Worm (Caenorhabditis elegans) whole organism, late embryonic: ENCODE results near the gene Y34B4A.2.

Experiments
- C08G9.2 ChIP-seq: sonication (generic microtip); optimal IDR thresholded peaks from 2 replicates; lab custom pipeline; 2016; ENCODE audit warnings: mild to moderate bottlenecking, missing genetic modification characterization, moderate library complexity, missing compliant biosample characterization
- C38D4.7 ChIP-seq: fragments of 200-800 bp; sonication (Bioruptor generic); optimal IDR thresholded peaks from 2 replicates; lab custom pipeline; 2018; ENCODE audit warnings: mild to moderate bottlenecking, missing genetic modification characterization, moderate library complexity, missing compliant biosample characterization
- F13H6.1 ChIP-seq: sonication (generic microtip); optimal IDR thresholded peaks from 2 replicates; lab custom pipeline; 2016; ENCODE audit warnings: missing genetic modification characterization, missing compliant biosample characterization
- K02D7.2 ChIP-seq: sonication (generic microtip); optimal IDR thresholded peaks from 2 replicates; lab custom pipeline; 2017; ENCODE audit warnings: mild to moderate bottlenecking, missing genetic modification characterization, missing compliant biosample characterization
- K09A11.1 ChIP-seq: sonication (generic microtip); optimal IDR thresholded peaks from 2 replicates; lab custom pipeline; 2017; ENCODE audit warnings: antibody characterized with exemption, mild to moderate bottlenecking, missing genetic modification characterization, missing compliant biosample characterization; ENCODE audit not compliant: insufficient read depth
- ceh-18 ChIP-seq: sonication (generic microtip); optimal IDR thresholded peaks from 2 replicates; lab custom pipeline; 2016; ENCODE audit warnings: missing genetic modification characterization, missing compliant biosample characterization
- ceh-19 ChIP-seq: fragments of 200-800 bp; sonication (Bioruptor generic); optimal IDR thresholded peaks from 2 replicates; lab custom pipeline; 2018; ENCODE audit warnings: mild to moderate bottlenecking, missing genetic modification characterization, missing compliant biosample characterization
- ceh-22 ChIP-seq: sonication (generic microtip); optimal IDR thresholded peaks from 2 replicates; lab custom pipeline; 2017; ENCODE audit warnings: missing biosample characterization, missing genetic modification characterization
- ceh-31 ChIP-seq: sonication (generic microtip); optimal IDR thresholded peaks from 2 replicates; lab custom pipeline; 2016; ENCODE audit warnings: missing genetic modification characterization, missing compliant biosample characterization
- ceh-34 ChIP-seq: sonication (generic microtip); optimal IDR thresholded peaks from 2 replicates; lab custom pipeline; 2016; ENCODE audit warnings: mild to moderate bottlenecking, missing genetic modification characterization, missing compliant biosample characterization
- ceh-48 ChIP-seq: sonication (generic microtip); optimal IDR thresholded peaks from 2 replicates; lab custom pipeline; 2016; ENCODE audit warnings: missing genetic modification characterization, inconsistent platforms, missing compliant biosample characterization
- ceh-6 ChIP-seq: fragments of 200-800 bp; sonication (Bioruptor generic); optimal IDR thresholded peaks from 2 replicates; lab custom pipeline; 2018; ENCODE audit warnings: mild to moderate bottlenecking, missing genetic modification characterization, missing compliant biosample characterization
- ceh-9 ChIP-seq: sonication (generic microtip); optimal IDR thresholded peaks from 2 replicates; lab custom pipeline; 2016; ENCODE audit warnings: mild to moderate bottlenecking, missing genetic modification characterization, inconsistent platforms, missing compliant biosample characterization
- dve-1 ChIP-seq: sonication (generic microtip); optimal IDR thresholded peaks from 2 replicates; lab custom pipeline; 2017; ENCODE audit warnings: antibody characterized with exemption, mild to moderate bottlenecking, missing genetic modification characterization, missing compliant biosample characterization
- elt-2 ChIP-seq: sonication (generic microtip); optimal IDR thresholded peaks from 2 replicates; lab custom pipeline; 2016; ENCODE audit warnings: missing genetic modification reagents, missing genetic modification characterization, missing compliant biosample characterization
- elt-4 ChIP-seq: sonication (generic microtip); optimal IDR thresholded peaks from 2 replicates; lab custom pipeline; 2016; ENCODE audit warnings: missing genetic modification characterization, missing compliant biosample characterization
- eyg-1 ChIP-seq: sonication (generic microtip); optimal IDR thresholded peaks from 2 replicates; lab custom pipeline; 2016; ENCODE audit warnings: missing genotype, missing genetic modification characterization, missing compliant biosample characterization
- lim-6 ChIP-seq: sonication (generic microtip); optimal IDR thresholded peaks from 2 replicates; lab custom pipeline; 2016; ENCODE audit warnings: missing genetic modification characterization, missing compliant biosample characterization
- madf-2 ChIP-seq: sonication (generic microtip); optimal IDR thresholded peaks from 2 replicates; lab custom pipeline; 2017; ENCODE audit warnings: missing genetic modification characterization, missing compliant biosample characterization
- mec-3 ChIP-seq: sonication (generic microtip); optimal IDR thresholded peaks from 2 replicates; lab custom pipeline; 2016; ENCODE audit warnings: borderline replicate concordance, missing genetic modification characterization, missing compliant biosample characterization
- nhr-11 ChIP-seq: fragments of 150-350 bp; optimal IDR thresholded peaks from 2 replicates; lab custom pipeline; 2014; ENCODE audit warnings: missing biosample characterization, missing genetic modification characterization
- nhr-232 ChIP-seq: sonication (generic microtip); optimal IDR thresholded peaks from 2 replicates; lab custom pipeline; 2016; ENCODE audit warnings: missing genetic modification characterization, missing compliant biosample characterization
- npax-4 ChIP-seq: sonication (generic microtip); optimal IDR thresholded peaks from 2 replicates; lab custom pipeline; 2016; ENCODE audit warnings: missing genetic modification characterization, missing compliant biosample characterization
- odd-2 ChIP-seq: sonication (generic microtip); optimal IDR thresholded peaks from 2 replicates; lab custom pipeline; 2017; ENCODE audit warnings: antibody characterized with exemption, mild to moderate bottlenecking, missing genetic modification characterization, missing compliant biosample characterization
- pag-3 ChIP-seq: sonication (generic microtip); optimal IDR thresholded peaks from 2 replicates; lab custom pipeline; 2016; ENCODE audit warnings: missing compliant biosample characterization, missing genetic modification characterization, borderline replicate concordance
- pat-9 ChIP-seq: fragments of 200-800 bp; sonication (Bioruptor generic); optimal IDR thresholded peaks from 2 replicates; lab custom pipeline; 2018; ENCODE audit warnings: mild to moderate bottlenecking, missing genetic modification characterization, moderate library complexity, missing compliant biosample characterization
- pax-1 ChIP-seq: fragments of 150-350 bp; optimal IDR thresholded peaks from 2 replicates; lab custom pipeline; 2014; ENCODE audit warnings: missing biosample characterization, missing genetic modification characterization
- pha-2 ChIP-seq: sonication (generic microtip); optimal IDR thresholded peaks from 2 replicates; lab custom pipeline; 2017; ENCODE audit warnings: mild to moderate bottlenecking, missing genetic modification characterization, missing compliant biosample characterization
- pqm-1 ChIP-seq: sonication (generic microtip); optimal IDR thresholded peaks from 2 replicates; lab custom pipeline; 2016; ENCODE audit warnings: missing genetic modification characterization, missing compliant biosample characterization
- ref-2 ChIP-seq: sonication (generic microtip); optimal IDR thresholded peaks from 2 replicates; lab custom pipeline; 2016; ENCODE audit warnings: missing genetic modification characterization, missing compliant biosample characterization
- sox-4 ChIP-seq: sonication (generic microtip); optimal IDR thresholded peaks from 2 replicates; lab custom pipeline; 2017; ENCODE audit warnings: mild to moderate bottlenecking, missing genetic modification characterization, inconsistent platforms, missing compliant biosample characterization
- ttx-3 ChIP-seq: sonication (generic microtip); optimal IDR thresholded peaks from 2 replicates; lab custom pipeline; 2016; ENCODE audit warnings: missing genetic modification reagents, missing genetic modification characterization, missing compliant biosample characterization
- unc-42 ChIP-seq: sonication (generic microtip); optimal IDR thresholded peaks from 2 replicates; lab custom pipeline; 2016; ENCODE audit warnings: missing genotype, missing genetic modification characterization, missing compliant biosample characterization
- unc-55 ChIP-seq: sonication (generic microtip); optimal IDR thresholded peaks from 2 replicates; lab custom pipeline; 2017; ENCODE audit warnings: missing biosample characterization, missing genetic modification reagents, missing genetic modification characterization
- unc-86 ChIP-seq: sonication (generic microtip); optimal IDR thresholded peaks from 2 replicates; lab custom pipeline; 2016; ENCODE audit warnings: missing genetic modification characterization, missing compliant biosample characterization

Y34B4A.2 gene

DNA sequence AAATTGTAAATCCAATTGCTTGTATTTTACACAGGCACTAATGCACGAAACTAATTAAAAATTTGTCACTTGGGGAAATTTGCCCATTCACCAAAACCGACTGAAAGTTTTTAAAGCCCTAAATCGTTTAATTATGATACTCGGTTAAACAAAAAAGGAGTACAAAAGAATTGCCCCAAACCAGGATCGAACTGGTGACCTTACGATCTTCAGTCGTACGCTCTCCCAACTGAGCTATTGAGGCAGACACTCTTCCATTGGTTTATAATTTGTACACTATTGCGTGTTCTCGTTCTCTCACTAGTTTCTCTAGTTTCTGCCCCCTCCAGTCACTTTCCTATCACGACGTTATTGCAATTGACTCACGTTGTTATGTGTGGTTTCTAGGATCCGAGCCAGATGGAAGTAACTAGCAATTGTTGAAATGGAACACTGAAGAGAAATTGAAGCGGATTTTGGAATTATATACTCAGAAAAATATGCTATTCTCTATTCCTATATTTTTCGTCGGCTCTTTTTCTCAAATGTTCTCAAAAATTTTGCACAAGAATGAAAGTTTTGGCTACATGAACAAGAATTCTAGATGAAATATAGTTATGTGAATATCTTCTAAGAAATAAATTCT lies 40.0 kb downstream of the Y34B4A.2 start (continued):
- TF ChIP-seq dve-1 (tag; lab: Kevin White, UChicago) (peak; percentile 34), pqm-1 (tag; lab: Kevin White, UChicago) (no peak), K09A11.1 (tag; lab: Kevin White, UChicago) (peak; percentile 49), ceh-6 (GFP tag; lab: Kevin White, UChicago) (peak; percentile 77), eyg-1 (peak; percentile 11), C08G9.2 (tag; lab: Kevin White, UChicago) (peak; percentile 30), mec-3 (tag; lab: Kevin White, UChicago) (no peak), lim-6 (tag; lab: Kevin White, UChicago) (peak; percentile 41), madf-2 (tag; lab: Kevin White, UChicago) (peak; percentile 57), odd-2 (no peak), pat-9 (tag; lab: Kevin White, UChicago) (peak; percentile 46), K02D7.2 (peak; percentile 58), sox-4 (peak; percentile 67), pha-2 (tag; lab: Kevin White, UChicago) (peak; percentile 79), unc-42 (tag; lab: Kevin White, UChicago) (peak; percentile 26)

DNA sequence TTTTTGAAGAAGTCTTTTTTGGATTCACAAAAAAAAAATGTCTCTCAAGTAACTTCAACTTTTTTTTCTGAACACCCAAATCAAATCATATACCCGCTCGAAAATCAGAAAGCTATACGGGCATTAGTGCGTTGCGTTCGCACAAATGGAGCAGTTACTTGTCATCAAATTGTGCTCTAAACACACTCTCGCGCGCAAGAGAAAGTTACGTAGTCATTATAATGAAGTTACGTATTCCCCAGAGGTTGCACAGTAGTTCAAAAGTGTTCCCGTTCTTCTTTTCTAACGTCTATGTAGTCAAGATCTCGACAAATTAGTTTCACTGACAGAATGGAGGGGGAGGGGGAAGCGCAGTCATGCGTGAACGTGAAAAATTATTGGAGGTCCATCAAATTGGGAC lies 42.3 kb downstream of the Y34B4A.2 start:
- TF ChIP-seq unc-55 (GFP tag; lab: Kevin White, UChicago) (no peak), unc-86 (tag; lab: Kevin White, UChicago) (no peak), unc-42 (tag; lab: Kevin White, UChicago) (peak; percentile 68)

DNA sequence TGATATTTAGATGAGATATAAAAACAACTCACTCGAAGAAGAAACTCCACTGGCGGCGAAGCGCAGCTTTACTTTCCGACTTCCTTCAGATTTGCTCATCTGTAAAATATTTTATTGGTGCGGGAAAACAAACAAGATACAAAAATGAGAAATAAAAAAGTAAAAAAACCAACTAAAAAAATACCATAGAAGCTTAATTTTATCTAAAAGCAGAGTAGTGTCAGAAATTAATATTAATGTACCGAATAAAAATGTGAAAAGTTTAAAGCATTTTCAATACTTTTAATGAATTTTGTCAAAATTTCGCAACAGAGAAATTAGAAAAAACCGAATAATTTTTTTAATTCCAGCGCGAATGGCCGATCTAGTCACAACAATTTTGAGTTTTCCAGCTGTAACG lies 44.0 kb downstream of the Y34B4A.2 start, which contains the start of gene sto-2:
TSS of gene sto-2 (minus strand) at position 101 of the 400 bp plus-strand sequence.
- TF ChIP-seq ceh-9 (tag; lab: Kevin White, UChicago), result no peak
- TF ChIP-seq pax-1, result no peak
- TF ChIP-seq nhr-11, result no peak
- no peak for TF ChIP-seq ceh-18 (tag; lab: Kevin White, UChicago)
- TF ChIP-seq pat-9 (tag; lab: Kevin White, UChicago), result no peak
- TF ChIP-seq pag-3 (tag; lab: Kevin White, UChicago), result no peak
- no peak for TF ChIP-seq elt-2
- no peak for TF ChIP-seq pha-2 (tag; lab: Kevin White, UChicago)
- no peak for TF ChIP-seq ceh-48 (tag; lab: Kevin White, UChicago)
- TF ChIP-seq ceh-19, result no peak
- no peak for TF ChIP-seq mec-3 (tag; lab: Kevin White, UChicago)
- TF ChIP-seq nhr-232 (tag; lab: Kevin White, UChicago), result no peak
- no peak for TF ChIP-seq ceh-22
- no peak for TF ChIP-seq ceh-34
- no peak for TF ChIP-seq ttx-3 (tag; lab: Kevin White, UChicago)
- TF ChIP-seq elt-4, result no peak
- no peak for TF ChIP-seq C38D4.7

DNA sequence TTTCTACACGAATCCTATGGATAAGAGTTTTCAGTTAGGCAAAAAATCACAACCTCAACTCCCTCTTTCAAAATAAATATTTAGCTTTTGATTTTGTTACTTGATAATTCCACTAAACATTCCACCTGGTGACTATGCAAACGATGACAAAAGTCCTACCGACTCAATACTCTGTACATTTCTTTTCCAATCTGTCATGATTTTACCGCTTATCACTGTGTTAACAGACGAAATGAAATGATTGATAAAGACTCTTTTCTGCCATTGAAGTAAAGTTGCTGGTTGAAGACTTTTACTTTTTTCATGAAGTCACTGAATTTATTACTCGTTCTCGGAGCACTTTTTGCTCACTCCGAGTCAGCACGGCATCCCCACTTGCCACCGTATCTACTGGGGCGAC lies 49.9 kb downstream of the Y34B4A.2 start, which contains the start of gene C26B9.5:
TSS of gene C26B9.5 (plus strand) at position 244 of the 400 bp plus-strand sequence.
- no peak for TF ChIP-seq npax-4 (tag; lab: Kevin White, UChicago)
- no peak for TF ChIP-seq ttx-3 (tag; lab: Kevin White, UChicago)
- no peak for TF ChIP-seq ceh-6 (GFP tag; lab: Kevin White, UChicago)
- no peak for TF ChIP-seq ceh-31 (tag; lab: Kevin White, UChicago)
- no peak for TF ChIP-seq sox-4
- TF ChIP-seq unc-55 (GFP tag; lab: Kevin White, UChicago), result no peak
- TF ChIP-seq ref-2 (tag; lab: Kevin White, UChicago), result no peak
- no peak for TF ChIP-seq F13H6.1
